Fruit fly (Drosophila melanogaster) whole organism, embryonic: ENCODE results near the gene MRP.

Experiments
- Atf6 ChIP-seq: fragments of 200-800 bp; sonication (Bioruptor generic); IDR thresholded peaks from 2 replicates; pipeline ENCODE4 v1.3.6; 2022; ENCODE audit warnings: missing biosample characterization, missing genetic modification characterization
- CG10979 ChIP-seq: fragments of 200-800 bp; sonication (Bioruptor generic); optimal IDR thresholded peaks from 2 replicates; lab custom pipeline; 2018; ENCODE audit warnings: missing biosample characterization, mild to moderate bottlenecking, missing genetic modification characterization, moderate library complexity
- CG12659 ChIP-seq: fragments of 200-800 bp; sonication (Bioruptor generic); optimal IDR thresholded peaks from 3 replicates; lab custom pipeline; 2017; ENCODE audit warnings: mild to moderate bottlenecking, missing biosample characterization, missing genetic modification reagents, missing genetic modification characterization
- CG13296 ChIP-seq: fragments of 200-800 bp; sonication (Bioruptor generic); optimal IDR thresholded peaks from 3 replicates; lab custom pipeline; 2018; ENCODE audit warnings: missing biosample characterization, mild to moderate bottlenecking, missing genetic modification characterization
- CG14710 ChIP-seq: fragments of 200-800 bp; sonication (Bioruptor generic); optimal IDR thresholded peaks from 3 replicates; lab custom pipeline; 2019; ENCODE audit warnings: missing biosample characterization, mild to moderate bottlenecking, missing genetic modification characterization, moderate library complexity
- CG14860 ChIP-seq: fragments of 200-800 bp; sonication (Bioruptor generic); IDR thresholded peaks from 3 replicates; pipeline ENCODE4 v1.3.6; 2022; ENCODE audit warnings: missing biosample characterization, missing genetic modification characterization; ENCODE audit not compliant: partially characterized antibody
- CG1603 ChIP-seq: fragments of 200-800 bp; sonication (Bioruptor generic); optimal IDR thresholded peaks from 2 replicates; lab custom pipeline; 2019; ENCODE audit warnings: missing biosample characterization, mild to moderate bottlenecking, missing genetic modification characterization, moderate library complexity
- CG17385 ChIP-seq: fragments of 200-800 bp; sonication (Bioruptor generic); optimal IDR thresholded peaks from 3 replicates; lab custom pipeline; 2018; ENCODE audit warnings: missing biosample characterization, mild to moderate bottlenecking, missing genetic modification characterization
- CG17802 ChIP-seq: fragments of 200-800 bp; sonication (Bioruptor generic); optimal IDR thresholded peaks from 2 replicates; lab custom pipeline; 2018; ENCODE audit warnings: missing biosample characterization, mild to moderate bottlenecking, missing genetic modification characterization, moderate library complexity
- CG1792 ChIP-seq: fragments of 200-800 bp; sonication (Bioruptor generic); optimal IDR thresholded peaks from 2 replicates; lab custom pipeline; 2016; ENCODE audit warnings: missing biosample characterization, missing genetic modification characterization
- CG18011 ChIP-seq: fragments of 200-800 bp; sonication (Bioruptor generic); optimal IDR thresholded peaks from 2 replicates; lab custom pipeline; 2017; ENCODE audit warnings: missing biosample characterization, missing genetic modification characterization, mild to moderate bottlenecking, moderate library complexity, missing genotype
- CG18476 ChIP-seq: fragments of 200-800 bp; sonication (Bioruptor generic); optimal IDR thresholded peaks from 2 replicates; lab custom pipeline; 2016; ENCODE audit warnings: missing biosample characterization, mild to moderate bottlenecking, missing genetic modification characterization
- CG2712 ChIP-seq: fragments of 200-800 bp; optimal IDR thresholded peaks from 3 replicates; lab custom pipeline; 2019; ENCODE audit warnings: missing biosample characterization, mild to moderate bottlenecking, missing genetic modification characterization, moderate library complexity
- CG3281 ChIP-seq: fragments of 200-800 bp; sonication (Bioruptor generic); optimal IDR thresholded peaks from 3 replicates; lab custom pipeline; 2017; ENCODE audit warnings: missing biosample characterization, mild to moderate bottlenecking, missing genetic modification characterization
- CG34224 ChIP-seq: fragments of 200-800 bp; sonication (Bioruptor generic); IDR thresholded peaks from 3 replicates; pipeline ENCODE4 v1.3.6; 2022; ENCODE audit warnings: missing biosample characterization, missing genetic modification characterization; ENCODE audit not compliant: partially characterized antibody
- CG34422 ChIP-seq: fragments of 200-800 bp; sonication (Bioruptor generic); IDR thresholded peaks from 3 replicates; pipeline ENCODE4 v1.3.6; 2022; ENCODE audit warnings: missing biosample characterization, missing genetic modification characterization
- CG42726 ChIP-seq: fragments of 200-800 bp; sonication (Bioruptor generic); IDR thresholded peaks from 2 replicates; pipeline ENCODE4 v1.3.6; 2022; ENCODE audit warnings: missing biosample characterization, missing genetic modification characterization; ENCODE audit not compliant: partially characterized antibody
- CG7839 ChIP-seq: fragments of 200-800 bp; sonication (Bioruptor generic); optimal IDR thresholded peaks from 3 replicates; lab custom pipeline; 2018; ENCODE audit warnings: missing biosample characterization, mild to moderate bottlenecking, missing genetic modification characterization, moderate library complexity
- CG7963 ChIP-seq: fragments of 200-800 bp; sonication (Bioruptor generic); IDR thresholded peaks from 3 replicates; pipeline ENCODE4 v1.3.6; 2022; ENCODE audit warnings: missing biosample characterization, missing genetic modification characterization; ENCODE audit not compliant: partially characterized antibody
- Doc3 ChIP-seq: fragments of 200-800 bp; sonication (Bioruptor generic); IDR thresholded peaks from 3 replicates; pipeline ENCODE4 v1.3.6; 2022; ENCODE audit warnings: missing biosample characterization, missing genetic modification characterization; ENCODE audit not compliant: partially characterized antibody
- Dp ChIP-seq: fragments of 200-800 bp; sonication (Bioruptor generic); optimal IDR thresholded peaks from 2 replicates; lab custom pipeline; 2018; ENCODE audit warnings: missing biosample characterization, mild to moderate bottlenecking, missing genetic modification characterization, moderate library complexity
- Dref ChIP-seq: fragments of 200-800 bp; sonication (Bioruptor generic); IDR thresholded peaks from 2 replicates; pipeline ENCODE4 v1.3.6; 2022; ENCODE audit warnings: missing biosample characterization, missing genetic modification characterization
- HLH4C ChIP-seq: fragments of 200-800 bp; sonication (Bioruptor generic); IDR thresholded peaks from 3 replicates; pipeline ENCODE4 v1.3.6; 2022; ENCODE audit warnings: missing biosample characterization, missing genetic modification characterization; ENCODE audit not compliant: partially characterized antibody
- Med ChIP-seq: fragments of 200-800 bp; sonication (Bioruptor generic); peaks from one replicate; lab custom pipeline; 2016; ENCODE audit warnings: missing biosample characterization, missing genetic modification characterization, mild to moderate bottlenecking, inconsistent platforms, moderate library complexity
- Myb ChIP-seq: fragments of 200-800 bp; sonication (Bioruptor generic); optimal IDR thresholded peaks from 2 replicates; lab custom pipeline; 2016; ENCODE audit warnings: missing biosample characterization, missing genetic modification characterization
- Opbp ChIP-seq: fragments of 200-800 bp; sonication (Bioruptor generic); IDR thresholded peaks from 3 replicates; pipeline ENCODE4 v1.3.6; 2022; ENCODE audit warnings: missing biosample characterization, missing genetic modification characterization; ENCODE audit not compliant: partially characterized antibody
- Pdp1 ChIP-seq, 2 experiments: fragments of 200-800 bp; sonication (Bioruptor generic); optimal IDR thresholded peaks; 3 replicates each; lab custom pipeline; 2016; ENCODE audit warnings: missing biosample characterization in 2 of 2, missing genetic modification characterization in 2 of 2, mild to moderate bottlenecking in 1 of 2, moderate library complexity in 1 of 2
- Scr ChIP-seq: fragments of 200-800 bp; sonication (Bioruptor generic); IDR thresholded peaks from 2 replicates; pipeline ENCODE4 v1.3.6; 2022; ENCODE audit warnings: missing biosample characterization, missing genetic modification characterization; ENCODE audit not compliant: partially characterized antibody
- Sin3A ChIP-seq: fragments of >200 bp; optimal IDR thresholded peaks from 2 replicates; lab custom pipeline; 2018
- Sry-β ChIP-seq: fragments of 200-800 bp; sonication (Bioruptor generic); optimal IDR thresholded peaks from 2 replicates; lab custom pipeline; 2018; ENCODE audit warnings: missing biosample characterization, mild to moderate bottlenecking, missing genetic modification characterization, moderate library complexity
- Sry-δ ChIP-seq: fragments of 200-800 bp; sonication (Bioruptor generic); optimal IDR thresholded peaks from 2 replicates; lab custom pipeline; 2016; ENCODE audit warnings: missing biosample characterization, missing genetic modification characterization
- Stat92E ChIP-seq, 3 experiments: fragments of >200 bp in 2 of 3; fragments of 200-800 bp in 1 of 3; sonication (Bioruptor generic) in 1 of 3; optimal IDR thresholded peaks; 2 replicates each; lab custom pipeline; 2017 to 2019; ENCODE audit warnings: missing biosample characterization in 3 of 3, missing genetic modification characterization in 3 of 3, mild to moderate bottlenecking in 1 of 3, moderate library complexity in 1 of 3
- ac ChIP-seq: fragments of 200-800 bp; sonication (Bioruptor generic); optimal IDR thresholded peaks from 3 replicates; lab custom pipeline; 2017; ENCODE audit warnings: missing biosample characterization, mild to moderate bottlenecking, missing genetic modification characterization
- amos ChIP-seq: fragments of 200-800 bp; sonication (Bioruptor generic); IDR thresholded peaks from 2 replicates; pipeline ENCODE4 v1.3.6; 2022; ENCODE audit warnings: missing biosample characterization, missing genetic modification characterization; ENCODE audit not compliant: partially characterized antibody
- ato ChIP-seq: fragments of 200-800 bp; sonication (Bioruptor generic); IDR thresholded peaks from 2 replicates; pipeline ENCODE4 v1.3.6; 2022; ENCODE audit warnings: missing biosample characterization, missing genetic modification characterization; ENCODE audit not compliant: partially characterized antibody
- bbx ChIP-seq: fragments of 200-800 bp; sonication (Bioruptor generic); IDR thresholded peaks from 2 replicates; pipeline ENCODE4 v1.3.6; 2022; ENCODE audit warnings: missing biosample characterization, missing genetic modification characterization; ENCODE audit not compliant: partially characterized antibody
- br ChIP-seq: fragments of >200 bp; optimal IDR thresholded peaks from 2 replicates; lab custom pipeline; 2017
- chinmo ChIP-seq: fragments of 200-800 bp; sonication (Bioruptor generic); IDR thresholded peaks from 4 replicates; pipeline ENCODE4 v1.3.6; 2022; ENCODE audit warnings: missing biosample characterization, missing genetic modification characterization; ENCODE audit not compliant: partially characterized antibody
- dm ChIP-seq: fragments of 200-800 bp; sonication (Bioruptor generic); optimal IDR thresholded peaks from 3 replicates; lab custom pipeline; 2016; ENCODE audit warnings: missing biosample characterization, missing genetic modification characterization
- gfzf ChIP-seq: fragments of 200-800 bp; sonication (Bioruptor generic); optimal IDR thresholded peaks from 2 replicates; lab custom pipeline; 2016; ENCODE audit warnings: missing biosample characterization, mild to moderate bottlenecking, missing genetic modification characterization, moderate library complexity
- hkb ChIP-seq, 2 experiments: fragments of 200-800 bp in 1 of 2; fragments of >200 bp in 1 of 2; sonication (Bioruptor generic) in 1 of 2; IDR thresholded peaks in 1 of 2; optimal IDR thresholded peaks in 1 of 2; 2 replicates each; pipeline versions ENCODE4 v1.3.6 to Lab custom; 2017 to 2022; ENCODE audit warnings: missing biosample characterization in 1 of 2, missing genetic modification characterization in 1 of 2
- knrl ChIP-seq: fragments of 200-800 bp; sonication (Bioruptor generic); IDR thresholded peaks from 3 replicates; pipeline ENCODE4 v1.3.6; 2022; ENCODE audit warnings: missing biosample characterization, missing genetic modification characterization; ENCODE audit not compliant: partially characterized antibody
- odd ChIP-seq: fragments of 200-800 bp; sonication (Bioruptor generic); optimal IDR thresholded peaks from 2 replicates; lab custom pipeline; 2017; ENCODE audit warnings: missing biosample characterization, mild to moderate bottlenecking, missing genetic modification characterization
- phol ChIP-seq: fragments of 200-800 bp; sonication (Bioruptor generic); optimal IDR thresholded peaks from 3 replicates; lab custom pipeline; 2018; ENCODE audit warnings: missing biosample characterization, mild to moderate bottlenecking, missing genetic modification characterization, moderate library complexity
- pzg ChIP-seq: fragments of 200-800 bp; sonication (Bioruptor generic); optimal IDR thresholded peaks from 3 replicates; lab custom pipeline; 2018; ENCODE audit warnings: missing biosample characterization, mild to moderate bottlenecking, missing genetic modification characterization, moderate library complexity
- tll ChIP-seq, 2 experiments: fragments of 200-800 bp in 1 of 2; fragments of >200 bp in 1 of 2; sonication (Bioruptor generic) in 1 of 2; optimal IDR thresholded peaks; 2 replicates each; lab custom pipeline; 2017 to 2019; ENCODE audit warnings: missing biosample characterization in 2 of 2, missing genetic modification characterization in 2 of 2, mild to moderate bottlenecking in 1 of 2, moderate library complexity in 1 of 2
- toy ChIP-seq: fragments of 200-800 bp; sonication (Bioruptor generic); IDR thresholded peaks from 2 replicates; pipeline ENCODE4 v1.3.6; 2022; ENCODE audit warnings: missing biosample characterization, missing genetic modification characterization

The MRP gene

DNA sequence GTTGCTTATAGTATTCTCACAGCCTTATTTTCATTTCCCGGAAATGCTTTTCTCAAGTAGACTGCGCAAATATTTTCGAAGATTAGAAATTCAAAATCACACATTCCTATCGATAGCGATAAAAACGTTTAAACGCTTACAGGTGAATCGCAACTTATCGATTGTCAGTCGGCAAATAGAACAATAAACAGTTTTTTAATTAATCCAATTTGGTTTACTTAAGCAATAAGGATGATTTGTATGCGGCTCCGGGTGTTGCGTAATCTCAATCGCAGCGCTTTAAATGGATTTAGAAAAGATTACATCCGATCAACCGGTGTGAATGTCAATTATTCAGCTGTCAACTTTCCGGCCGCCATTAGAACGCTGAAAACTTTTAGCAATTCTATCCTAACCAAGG is 11.3 kb upstream of the MRP start, which contains the start of the genes CG6180 and CG15484 (continued):
- peak; percentile 49 for TF ChIP-seq pzg
- TF ChIP-seq CG14860 (GFP tag; lab: Robert Waterston, UW) = 0 out of 3 replicates have a peak, but pooled peaks have one; percentile 21
- TF ChIP-seq CG2712 (tag; lab: Kevin White, UChicago) = peak; percentile 29
- peak; percentile 23 for TF ChIP-seq Sry-β (GFP tag; lab: Kevin White, UChicago)
- TF ChIP-seq HLH4C (GFP tag; lab: Robert Waterston, UW) = peak; percentile 60
- TF ChIP-seq phol (tag; lab: Kevin White, UChicago) = peak; percentile 89
- peak in 1 of 3 experiments; percentile 52 for TF ChIP-seq Stat92E (GFP tag; optimal IDR thresholded peaks at IDR 0.05; lab: Kevin White, UChicago)
- TF ChIP-seq tll (GFP tag; optimal IDR thresholded peaks at IDR 0.05; lab: Kevin White, UChicago) = no peak
- no peak for TF ChIP-seq CG42726
- TF ChIP-seq CG1792 (GFP tag; lab: Kevin White, UChicago) = peak; percentile 3
- peak; percentile 70 for TF ChIP-seq Dref (GFP tag; lab: Robert Waterston, UW)
- peak; percentile 11 for TF ChIP-seq CG10979 (tag; lab: Kevin White, UChicago)
- peak; percentile 6 for TF ChIP-seq CG13296 (GFP tag; lab: Kevin White, UChicago)
- TF ChIP-seq Myb (GFP tag; lab: Kevin White, UChicago) = peak; percentile 74
- peak; percentile 22 for TF ChIP-seq CG17385 (GFP tag; lab: Kevin White, UChicago)
- TF ChIP-seq Doc3 (GFP tag; lab: Robert Waterston, UW) = 0 out of 3 replicates have a peak, but pooled peaks have one; percentile 37
- TF ChIP-seq CG34422 (GFP tag; lab: Robert Waterston, UW) = 0 out of 3 replicates have a peak, but pooled peaks have one; percentile 16
- peak; percentile 22; the same call in 1 of the 2 replicates for TF ChIP-seq amos (GFP tag; lab: Robert Waterston, UW)
- TF ChIP-seq CG12659 = peak; percentile 40
- TF ChIP-seq CG34224 = peak; percentile 48; the same call in 2 of the 3 replicates
- peak; percentile 58 for TF ChIP-seq Scr (GFP tag; lab: Robert Waterston, UW)
- peak; percentile 24; the same call in 1 of the 2 replicates for TF ChIP-seq ato (GFP tag; lab: Robert Waterston, UW)
- TF ChIP-seq CG3281 (GFP tag; lab: Kevin White, UChicago) = peak; percentile 2
- TF ChIP-seq gfzf (GFP tag; lab: Kevin White, UChicago) = peak; percentile 13
- TF ChIP-seq ac = no peak
- peak; percentile 50 for TF ChIP-seq Sin3A (lab: Kevin White, UChicago)
- TF ChIP-seq knrl = peak; percentile 34; the same call in 1 of the 3 replicates
- TF ChIP-seq odd (GFP tag; lab: Kevin White, UChicago) = no peak
- no peak for TF ChIP-seq Atf6
- TF ChIP-seq CG7839 (tag; lab: Kevin White, UChicago) = no peak
- peak; percentile 83 for TF ChIP-seq Med
- TF ChIP-seq br (lab: Kevin White, UChicago) = no peak
- peak; percentile 66 for TF ChIP-seq Sry-δ (GFP tag; lab: Kevin White, UChicago)
- peak; percentile 39 for TF ChIP-seq CG18011 (GFP tag; lab: Kevin White, UChicago)
- TF ChIP-seq chinmo (GFP tag; lab: Robert Waterston, UW) = no peak
- TF ChIP-seq dm (GFP tag; lab: Kevin White, UChicago) = peak; percentile 7
- TF ChIP-seq CG1603 (tag; lab: Kevin White, UChicago) = peak; percentile 30
- TF ChIP-seq CG7963 (GFP tag; lab: Robert Waterston, UW) = 0 out of 3 replicates have a peak, but pooled peaks have one; percentile 15
- TF ChIP-seq toy (GFP tag; lab: Robert Waterston, UW) = no peak
- TF ChIP-seq Pdp1 (GFP tag; optimal IDR thresholded peaks at IDR 0.05; lab: Kevin White, UChicago) = peak in 1 of 2 experiments; percentile 69
- no peak for TF ChIP-seq CG17802 (tag; lab: Kevin White, UChicago)
- peak; percentile 50 for TF ChIP-seq bbx (GFP tag; lab: Robert Waterston, UW)
- peak; percentile 74 for TF ChIP-seq Dp (GFP tag; lab: Kevin White, UChicago)
- TF ChIP-seq hkb (optimal IDR thresholded peaks at IDR 0.05; lab: Kevin White, UChicago) = no peak
- TF ChIP-seq hkb (GFP tag; IDR thresholded peaks at IDR 0.05; lab: Robert Waterston, UW) = no peak
- peak; percentile 23; the same call in 1 of the 3 replicates for TF ChIP-seq Opbp (GFP tag; lab: Robert Waterston, UW)
- TF ChIP-seq CG18476 (GFP tag; lab: Kevin White, UChicago) = no peak
- peak; percentile 32 for TF ChIP-seq CG14710
